Fruit fly (Drosophila melanogaster) whole organism, prepupa: ENCODE results near the gene ERp44.

Experiments
- CG15336 ChIP-seq: fragments of 200-800 bp; sonication (Bioruptor generic); IDR thresholded peaks from 2 replicates; pipeline ENCODE4 v1.3.6; 2022; ENCODE audit warnings: missing biosample characterization, missing genetic modification characterization
- CG16779 ChIP-seq: fragments of 200-800 bp; sonication (Bioruptor generic); optimal IDR thresholded peaks from 3 replicates; lab custom pipeline; 2017; ENCODE audit warnings: missing biosample characterization, mild to moderate bottlenecking, missing genetic modification characterization
- CG32006 ChIP-seq: fragments of 200-800 bp; sonication (Bioruptor generic); optimal IDR thresholded peaks from 3 replicates; lab custom pipeline; 2017; ENCODE audit warnings: missing biosample characterization, mild to moderate bottlenecking, missing genetic modification characterization
- CG6163 ChIP-seq: fragments of 200-800 bp; sonication (Bioruptor generic); IDR thresholded peaks from 3 replicates; pipeline ENCODE4 v1.3.6; 2022; ENCODE audit warnings: missing biosample characterization, missing genetic modification characterization
- Eip75B ChIP-seq: fragments of 200-800 bp; sonication (Bioruptor generic); optimal IDR thresholded peaks from 3 replicates; lab custom pipeline; 2016; ENCODE audit warnings: missing biosample characterization, missing genetic modification characterization
- eg ChIP-seq: fragments of 200-800 bp; sonication (Bioruptor generic); IDR thresholded peaks from 3 replicates; pipeline ENCODE4 v1.3.6; 2022; ENCODE audit warnings: missing biosample characterization, missing genetic modification characterization

- TF ChIP-seq CG32006 (GFP tag; lab: Kevin White, UChicago) (no peak), eg (GFP tag; lab: Robert Waterston, UW) (no peak), CG15336 (GFP tag; lab: Robert Waterston, UW) (no peak), CG6163 (GFP tag; lab: Robert Waterston, UW) (0 out of 3 replicates have a peak, but pooled peaks have one; percentile 7), Eip75B (GFP tag; lab: Kevin White, UChicago) (no peak), CG16779 (no peak)
Observed at dm6 chrX:16277878-16278506, 19.5 kb downstream of the ERp44 start, which contains the start of gene eas.
